Worm (Caenorhabditis elegans): ENCODE results near the gene sod-5.

DNA sequence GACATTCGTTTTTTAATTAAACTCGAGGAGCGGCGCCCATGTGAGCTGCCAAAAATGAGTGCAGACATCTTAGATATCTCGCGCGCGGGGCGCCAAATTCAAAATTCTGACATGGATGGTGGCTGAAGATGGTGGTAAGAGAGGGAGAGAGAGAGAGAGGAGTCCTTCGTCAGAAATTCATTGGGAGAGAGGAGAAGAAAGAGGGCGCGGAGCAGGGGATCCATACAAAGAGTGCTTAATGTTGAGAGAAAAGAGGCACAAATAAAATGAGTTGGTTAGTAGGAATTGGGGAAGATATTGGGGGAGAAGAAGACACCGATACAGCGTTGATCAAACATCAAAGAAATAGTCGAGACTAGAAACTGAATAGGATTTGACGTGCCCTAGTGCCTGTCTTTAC lies 36.0 kb downstream of the sod-5 start:
- TF ChIP-seq dao-5 (tag; optimal IDR thresholded peaks at IDR 0.05) = no peak
- TF ChIP-seq him-1 (tag; optimal IDR thresholded peaks at IDR 0.05) = no peak

Measured in whole organism, L4/young adult.